Fruit fly (Drosophila melanogaster) whole organism, embryonic: Measurements from ENCODE around the gene CG5506.

Source experiments
- C15 ChIP-seq: fragments of 200-800 bp; sonication (Bioruptor generic); IDR thresholded peaks from 3 replicates; pipeline ENCODE4 v1.3.6; 2022; ENCODE audit warnings: missing biosample characterization, missing genetic modification characterization
- CG10209 ChIP-seq: fragments of 200-800 bp; sonication (Bioruptor generic); optimal IDR thresholded peaks from 3 replicates; lab custom pipeline; 2017; ENCODE audit warnings: missing biosample characterization, mild to moderate bottlenecking, missing genetic modification characterization, missing genetic modification reagents
- CG12104 ChIP-seq: fragments of 200-800 bp; sonication (Bioruptor generic); optimal IDR thresholded peaks from 3 replicates; lab custom pipeline; 2016; ENCODE audit warnings: missing biosample characterization, missing genetic modification characterization
- CG12155 ChIP-seq: fragments of 200-800 bp; sonication (Bioruptor generic); optimal IDR thresholded peaks from 3 replicates; lab custom pipeline; 2016; ENCODE audit warnings: missing biosample characterization, missing genetic modification characterization
- CG13287 ChIP-seq: fragments of 200-800 bp; sonication (Bioruptor generic); IDR thresholded peaks from 2 replicates; pipeline ENCODE4 v1.3.6; 2022; ENCODE audit warnings: missing biosample characterization, missing genetic modification characterization; ENCODE audit not compliant: partially characterized antibody
- CG13894 ChIP-seq: fragments of 200-800 bp; sonication (Bioruptor generic); optimal IDR thresholded peaks from 3 replicates; lab custom pipeline; 2018; ENCODE audit warnings: missing biosample characterization, mild to moderate bottlenecking, missing genetic modification characterization, moderate library complexity
- CG17385 ChIP-seq: fragments of 200-800 bp; sonication (Bioruptor generic); optimal IDR thresholded peaks from 3 replicates; lab custom pipeline; 2018; ENCODE audit warnings: missing biosample characterization, mild to moderate bottlenecking, missing genetic modification characterization
- CG17829 ChIP-seq: fragments of 200-800 bp; optimal IDR thresholded peaks from 2 replicates; lab custom pipeline; 2019; ENCODE audit warnings: missing biosample characterization, mild to moderate bottlenecking, missing genetic modification characterization, moderate library complexity
- CG17912 ChIP-seq: fragments of 200-800 bp; sonication (Bioruptor generic); optimal IDR thresholded peaks from 2 replicates; lab custom pipeline; 2018; ENCODE audit warnings: missing biosample characterization, mild to moderate bottlenecking, missing genetic modification characterization
- CG1792 ChIP-seq: fragments of 200-800 bp; sonication (Bioruptor generic); optimal IDR thresholded peaks from 2 replicates; lab custom pipeline; 2016; ENCODE audit warnings: missing biosample characterization, missing genetic modification characterization
- CG18599 ChIP-seq: fragments of 200-800 bp; sonication (Bioruptor generic); optimal IDR thresholded peaks from 3 replicates; lab custom pipeline; 2017; ENCODE audit warnings: missing biosample characterization, missing genetic modification characterization, mild to moderate bottlenecking, moderate library complexity, missing genetic modification reagents
- CG2120 ChIP-seq: fragments of 200-800 bp; sonication (Bioruptor generic); optimal IDR thresholded peaks from 3 replicates; lab custom pipeline; 2016; ENCODE audit warnings: missing biosample characterization, missing genetic modification characterization
- CG2202 ChIP-seq: fragments of 200-800 bp; sonication (Bioruptor generic); optimal IDR thresholded peaks from 2 replicates; lab custom pipeline; 2018; ENCODE audit warnings: missing biosample characterization, mild to moderate bottlenecking, missing genetic modification characterization
- CG3065 ChIP-seq: fragments of 200-800 bp; sonication (Bioruptor generic); optimal IDR thresholded peaks from 2 replicates; lab custom pipeline; 2016; ENCODE audit warnings: missing biosample characterization, missing genetic modification characterization
- CG32532 ChIP-seq: fragments of 200-800 bp; sonication (Bioruptor generic); IDR thresholded peaks from 2 replicates; pipeline ENCODE4 v1.3.6; 2022; ENCODE audit warnings: missing biosample characterization, missing genetic modification characterization
- CG4360 ChIP-seq: fragments of 200-800 bp; sonication (Bioruptor generic); IDR thresholded peaks from 2 replicates; pipeline ENCODE4 v1.3.6; 2022; ENCODE audit warnings: missing biosample characterization, missing genetic modification characterization
- CG6813 ChIP-seq: fragments of 200-800 bp; sonication (Bioruptor generic); optimal IDR thresholded peaks from 2 replicates; lab custom pipeline; 2017; ENCODE audit warnings: missing biosample characterization, missing genetic modification characterization, mild to moderate bottlenecking, moderate library complexity, missing genetic modification reagents
- CG7786 ChIP-seq: fragments of 200-800 bp; sonication (Bioruptor generic); optimal IDR thresholded peaks from 2 replicates; lab custom pipeline; 2016; ENCODE audit warnings: missing biosample characterization, missing genetic modification characterization
- CG7839 ChIP-seq: fragments of 200-800 bp; sonication (Bioruptor generic); optimal IDR thresholded peaks from 3 replicates; lab custom pipeline; 2018; ENCODE audit warnings: missing biosample characterization, mild to moderate bottlenecking, missing genetic modification characterization, moderate library complexity
- CG7928 ChIP-seq: fragments of 200-800 bp; sonication (Bioruptor generic); optimal IDR thresholded peaks from 2 replicates; lab custom pipeline; 2017; ENCODE audit warnings: missing biosample characterization, mild to moderate bottlenecking, missing genetic modification characterization
- CG8290 ChIP-seq, 3 experiments: fragments of 200-800 bp; sonication (Bioruptor generic); optimal IDR thresholded peaks; 2 replicates each; lab custom pipeline; 2016 to 2019; ENCODE audit warnings: missing biosample characterization in 3 of 3, missing genetic modification characterization in 3 of 3, mild to moderate bottlenecking in 2 of 3, moderate library complexity in 1 of 3
- D19A ChIP-seq: fragments of 200-800 bp; optimal IDR thresholded peaks from 3 replicates; lab custom pipeline; 2019; ENCODE audit warnings: missing biosample characterization, mild to moderate bottlenecking, missing genetic modification characterization, moderate library complexity
- Dip3 ChIP-seq: fragments of 200-800 bp; sonication (Bioruptor generic); optimal IDR thresholded peaks from 3 replicates; lab custom pipeline; 2016; ENCODE audit warnings: missing biosample characterization, missing genetic modification characterization
- Dp ChIP-seq: fragments of 200-800 bp; sonication (Bioruptor generic); optimal IDR thresholded peaks from 2 replicates; lab custom pipeline; 2018; ENCODE audit warnings: missing biosample characterization, mild to moderate bottlenecking, missing genetic modification characterization, moderate library complexity
- Drgx ChIP-seq: fragments of 200-800 bp; sonication (Bioruptor generic); IDR thresholded peaks from 2 replicates; pipeline ENCODE4 v1.3.6; 2022; ENCODE audit warnings: missing biosample characterization, missing genetic modification characterization
- Fer1 ChIP-seq: fragments of 200-800 bp; sonication (Bioruptor generic); optimal IDR thresholded peaks from 2 replicates; lab custom pipeline; 2017; ENCODE audit warnings: missing biosample characterization, mild to moderate bottlenecking, missing genetic modification characterization
- Kr ChIP-seq: fragments of 200-800 bp; sonication (Bioruptor generic); optimal IDR thresholded peaks from 2 replicates; lab custom pipeline; 2017; ENCODE audit warnings: missing biosample characterization, mild to moderate bottlenecking, missing genetic modification characterization
- MESR4 ChIP-seq: fragments of 200-800 bp; sonication (Bioruptor generic); optimal IDR thresholded peaks from 2 replicates; lab custom pipeline; 2018; ENCODE audit warnings: missing biosample characterization, mild to moderate bottlenecking, missing genetic modification characterization, moderate library complexity
- NfI ChIP-seq: fragments of 200-800 bp; sonication (Bioruptor generic); optimal IDR thresholded peaks from 3 replicates; lab custom pipeline; 2018; ENCODE audit warnings: missing biosample characterization, mild to moderate bottlenecking, missing genetic modification characterization, moderate library complexity
- Vsx1 ChIP-seq: fragments of 200-800 bp; sonication (Bioruptor generic); optimal IDR thresholded peaks from 2 replicates; lab custom pipeline; 2017; ENCODE audit warnings: missing biosample characterization, mild to moderate bottlenecking, missing genetic modification characterization, missing genetic modification reagents
- Xrp1 ChIP-seq: fragments of 200-800 bp; sonication (Bioruptor generic); IDR thresholded peaks from 2 replicates; pipeline ENCODE4 v1.3.6; 2022; ENCODE audit warnings: missing biosample characterization, missing genetic modification characterization
- bsh ChIP-seq, 2 experiments: fragments of 200-800 bp; sonication (Bioruptor generic); optimal IDR thresholded peaks; 2 replicates each; lab custom pipeline; 2017 to 2018; ENCODE audit warnings: mild to moderate bottlenecking in 2 of 2, missing biosample characterization in 2 of 2, missing genetic modification characterization in 2 of 2, moderate library complexity in 1 of 2
- cato ChIP-seq: fragments of 200-800 bp; sonication (Bioruptor generic); optimal IDR thresholded peaks from 2 replicates; lab custom pipeline; 2016; ENCODE audit warnings: missing biosample characterization, missing genetic modification characterization, borderline replicate concordance
- crp ChIP-seq, 2 experiments: fragments of 200-800 bp; sonication (Bioruptor generic); optimal IDR thresholded peaks; 2 replicates in 1 of 2; 3 replicates in 1 of 2; lab custom pipeline; 2017; ENCODE audit warnings: missing biosample characterization in 2 of 2, missing genetic modification characterization in 2 of 2, mild to moderate bottlenecking in 1 of 2, moderate library complexity in 1 of 2
- dpn ChIP-seq, 2 experiments: fragments of 200-800 bp; sonication (Bioruptor generic); optimal IDR thresholded peaks; 3 replicates each; lab custom pipeline; 2016; ENCODE audit warnings: missing biosample characterization in 2 of 2, missing genetic modification characterization in 2 of 2
- hb ChIP-seq: fragments of 200-800 bp; sonication (Bioruptor generic); IDR thresholded peaks from 3 replicates; pipeline ENCODE4 v1.3.6; 2022; ENCODE audit warnings: missing biosample characterization, missing genetic modification characterization; ENCODE audit not compliant: partially characterized antibody
- lilli ChIP-seq: fragments of 200-800 bp; sonication (Bioruptor generic); optimal IDR thresholded peaks from 3 replicates; lab custom pipeline; 2016; ENCODE audit warnings: missing biosample characterization, missing genetic modification characterization
- mam ChIP-seq: fragments of 200-800 bp; sonication (Bioruptor generic); optimal IDR thresholded peaks from 3 replicates; lab custom pipeline; 2016; ENCODE audit warnings: missing biosample characterization, missing genetic modification characterization
- nom ChIP-seq: fragments of 200-800 bp; sonication (Bioruptor generic); optimal IDR thresholded peaks from 2 replicates; lab custom pipeline; 2017; ENCODE audit warnings: missing biosample characterization, missing genetic modification characterization, mild to moderate bottlenecking, moderate library complexity, missing genetic modification reagents
- pnt ChIP-seq: fragments of 200-800 bp; sonication (Bioruptor generic); optimal IDR thresholded peaks from 3 replicates; lab custom pipeline; 2016; ENCODE audit warnings: missing biosample characterization, missing genetic modification characterization
- psq ChIP-seq: fragments of 200-800 bp; sonication (Bioruptor generic); optimal IDR thresholded peaks from 2 replicates; lab custom pipeline; 2017; ENCODE audit warnings: missing biosample characterization, missing genetic modification characterization
- rib ChIP-seq: fragments of 200-800 bp; sonication (Bioruptor generic); IDR thresholded peaks from 2 replicates; pipeline ENCODE4 v1.3.6; 2022; ENCODE audit warnings: missing biosample characterization, missing genetic modification characterization
- ro ChIP-seq: fragments of 200-800 bp; sonication (Bioruptor generic); IDR thresholded peaks from 2 replicates; pipeline ENCODE4 v1.3.6; 2022; ENCODE audit warnings: missing biosample characterization, missing genetic modification characterization
- sens ChIP-seq: fragments of 200-800 bp; sonication (Bioruptor generic); peaks from one replicate; lab custom pipeline; 2016; ENCODE audit warnings: missing biosample characterization, missing genetic modification characterization
- ssp ChIP-seq: fragments of 200-800 bp; sonication (Bioruptor generic); IDR thresholded peaks from 2 replicates; pipeline ENCODE4 v1.3.6; 2022; ENCODE audit warnings: missing biosample characterization, missing genetic modification characterization
- stwl ChIP-seq: fragments of 200-800 bp; sonication (Bioruptor generic); optimal IDR thresholded peaks from 3 replicates; lab custom pipeline; 2018; ENCODE audit warnings: missing biosample characterization, mild to moderate bottlenecking, missing genetic modification characterization, moderate library complexity
- unc-4 ChIP-seq: fragments of 200-800 bp; sonication (Bioruptor generic); IDR thresholded peaks from 2 replicates; pipeline ENCODE4 v1.3.6; 2022; ENCODE audit warnings: missing biosample characterization, missing genetic modification characterization; ENCODE audit not compliant: partially characterized antibody

CG5506 gene

DNA sequence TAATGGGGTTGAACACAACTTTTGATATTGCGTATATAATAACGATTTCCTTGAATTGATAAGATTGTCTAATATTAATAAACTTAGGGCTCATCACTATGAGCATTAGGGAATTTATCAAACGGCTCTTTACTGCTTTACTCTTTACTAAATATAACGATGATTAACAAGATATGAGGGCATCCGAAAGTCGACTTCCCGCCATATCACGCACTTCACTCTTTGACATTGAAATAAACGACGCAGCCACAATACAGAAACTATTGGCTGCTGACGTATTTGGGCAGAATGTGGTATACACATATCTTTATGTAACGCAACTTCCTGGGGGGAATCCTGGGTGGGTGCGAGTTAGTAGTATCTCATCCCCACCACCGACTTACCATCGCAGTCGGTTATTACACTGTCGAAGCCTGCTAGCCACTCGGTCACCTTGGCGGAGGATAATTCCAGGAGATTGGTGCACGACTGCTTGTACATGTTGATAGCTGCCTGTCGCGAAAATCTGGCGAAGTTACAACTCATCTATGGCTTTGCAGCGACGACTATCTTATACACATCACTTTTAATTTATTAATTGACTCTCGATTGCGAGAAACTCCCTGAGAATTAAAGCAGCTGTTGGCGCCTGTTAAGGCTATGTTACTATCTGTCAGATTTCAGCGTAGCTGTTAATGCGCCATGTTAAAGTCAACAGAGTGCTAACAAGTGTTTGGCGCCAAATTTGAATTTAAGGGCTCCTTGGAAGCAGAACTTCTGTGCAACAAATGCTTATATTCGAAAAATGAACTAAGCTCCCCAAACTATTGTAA is 41.1 kb downstream of the CG5506 start, which contains the start of gene CG5567 (continued):
- peak; percentile 26; the same call in 1 of the 2 replicates for TF ChIP-seq Xrp1 (GFP tag; lab: Robert Waterston, UW)
- peak; percentile 26; the same call in 1 of the 2 replicates for TF ChIP-seq CG13287
- TF ChIP-seq NfI (GFP tag; lab: Kevin White, UChicago) = no peak
- TF ChIP-seq nom = no peak
- TF ChIP-seq CG8290 (GFP tag; optimal IDR thresholded peaks at IDR 0.05; lab: Kevin White, UChicago) = no peak
- TF ChIP-seq CG8290 (tag; optimal IDR thresholded peaks at IDR 0.05; lab: Kevin White, UChicago) = peak in 1 of 2 experiments; percentile 33
- TF ChIP-seq ssp (GFP tag; lab: Robert Waterston, UW) = no peak
- TF ChIP-seq C15 (GFP tag; lab: Robert Waterston, UW) = no peak
- TF ChIP-seq dpn (GFP tag; optimal IDR thresholded peaks at IDR 0.05; lab: Kevin White, UChicago) = peak in 1 of 2 experiments; percentile 21
- peak in 1 of 2 experiments; percentile 77 for TF ChIP-seq crp (GFP tag; optimal IDR thresholded peaks at IDR 0.05; lab: Kevin White, UChicago)
- peak; percentile 16 for TF ChIP-seq CG13894 (tag; lab: Kevin White, UChicago)
- TF ChIP-seq Fer1 = peak; percentile 64
- no peak for TF ChIP-seq CG17912 (GFP tag; lab: Kevin White, UChicago)
- TF ChIP-seq Kr (GFP tag; lab: Kevin White, UChicago) = no peak
- peak; percentile 30 for TF ChIP-seq mam (GFP tag; lab: Kevin White, UChicago)
- TF ChIP-seq rib (GFP tag; lab: Robert Waterston, UW) = 0 out of 2 replicates have a peak, but pooled peaks have one; percentile 21
- peak; percentile 47 for TF ChIP-seq CG18599 (GFP tag; lab: Kevin White, UChicago)
- TF ChIP-seq CG12104 = no peak
- no peak for TF ChIP-seq CG3065 (GFP tag; lab: Kevin White, UChicago)
- peak; percentile 82 for TF ChIP-seq sens (GFP tag; lab: Kevin White, UChicago)
- no peak for TF ChIP-seq ro (GFP tag; lab: Robert Waterston, UW)
- TF ChIP-seq CG12155 (GFP tag; lab: Kevin White, UChicago) = peak; percentile 14
- no peak for TF ChIP-seq cato
- no peak for TF ChIP-seq CG1792 (GFP tag; lab: Kevin White, UChicago)
- no peak for TF ChIP-seq Vsx1 (GFP tag; lab: Kevin White, UChicago)
- peak; percentile 97 for TF ChIP-seq D19A
- TF ChIP-seq Dp (GFP tag; lab: Kevin White, UChicago) = peak; percentile 86
- TF ChIP-seq Dip3 (GFP tag; lab: Kevin White, UChicago) = no peak
- no peak for TF ChIP-seq CG17829
- TF ChIP-seq psq (GFP tag; lab: Kevin White, UChicago) = no peak
- TF ChIP-seq CG7928 (GFP tag; lab: Kevin White, UChicago) = peak; percentile 10
- TF ChIP-seq CG2202 = no peak
- no peak for TF ChIP-seq Drgx (GFP tag; lab: Robert Waterston, UW)
- peak in 1 of 2 experiments; percentile 23 for TF ChIP-seq bsh (GFP tag; optimal IDR thresholded peaks at IDR 0.05; lab: Kevin White, UChicago)
- no peak for TF ChIP-seq pnt
- TF ChIP-seq hb (GFP tag; lab: Robert Waterston, UW) = no peak
- peak; percentile 42 for TF ChIP-seq CG7839
- peak; percentile 54 for TF ChIP-seq lilli (GFP tag; lab: Kevin White, UChicago)
- TF ChIP-seq CG32532 = peak; percentile 34; the same call in 1 of the 2 replicates
- no peak for TF ChIP-seq CG10209 (GFP tag; lab: Kevin White, UChicago)
- TF ChIP-seq CG6813 (GFP tag; lab: Kevin White, UChicago) = no peak
- no peak for TF ChIP-seq CG7786 (GFP tag; lab: Kevin White, UChicago)
- TF ChIP-seq stwl = peak; percentile 18
- TF ChIP-seq unc-4 (GFP tag; lab: Robert Waterston, UW) = 0 out of 2 replicates have a peak, but pooled peaks have one; percentile 21
- TF ChIP-seq CG17385 (GFP tag; lab: Kevin White, UChicago) = peak; percentile 18
- TF ChIP-seq MESR4 (GFP tag; lab: Kevin White, UChicago) = peak; percentile 74
- TF ChIP-seq CG2120 (GFP tag; lab: Kevin White, UChicago) = peak; percentile 58
- no peak for TF ChIP-seq CG4360
